Fruit fly (Drosophila melanogaster): ENCODE measurements around the gene chas.

Gene chas

DNA sequence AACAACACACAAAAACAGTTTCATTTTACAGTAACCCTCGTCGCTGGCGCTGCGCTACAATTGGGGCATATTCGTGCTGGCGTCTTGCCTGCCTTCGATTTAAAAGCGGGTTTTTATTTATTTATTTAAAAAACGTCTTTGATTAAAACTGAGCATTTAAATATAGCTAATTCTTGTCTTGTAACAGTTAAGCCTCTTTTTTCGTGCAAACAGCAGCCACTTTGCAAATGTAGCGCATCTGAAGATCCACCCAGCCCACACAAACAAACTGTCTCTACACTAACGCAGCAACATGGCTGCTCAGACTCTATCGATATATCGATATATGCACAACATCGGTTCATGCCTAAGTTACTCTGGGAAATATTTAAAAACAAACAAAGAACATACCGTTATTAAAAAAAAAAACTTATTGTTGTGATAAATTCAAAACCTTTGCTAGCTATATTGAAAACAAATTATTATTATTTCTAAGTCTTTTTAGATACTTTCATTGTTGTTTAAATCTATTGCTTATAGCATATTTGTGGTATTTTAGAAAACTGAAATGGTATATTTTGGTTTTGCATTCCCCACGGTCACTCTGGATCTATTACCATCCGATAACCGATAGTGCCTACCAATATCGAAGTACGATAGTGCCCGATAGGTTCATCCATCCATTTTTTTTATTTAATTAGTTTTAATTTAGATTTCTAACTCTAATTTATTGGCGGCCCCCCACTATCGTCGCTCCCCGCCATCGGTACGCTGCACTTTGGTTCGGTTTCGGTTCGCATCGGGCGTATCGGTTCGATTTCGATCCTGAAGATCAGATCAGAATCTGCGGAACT is 4.4 kb upstream of the chas start, which contains the start of the genes CG8188 and par-6 (continued):
- TF ChIP-seq Hmx (GFP tag; optimal IDR thresholded peaks at IDR 0.05) (peak; percentile 59), Dfd (GFP tag; optimal IDR thresholded peaks at IDR 0.05) (no peak), Hr39 (optimal IDR thresholded peaks at IDR 0.05) (no peak), Dll (GFP tag; IDR thresholded peaks at IDR 0.05; ENCODE audit: partially characterized antibody) (peak; percentile 82), Oli (tag; optimal IDR thresholded peaks at IDR 0.05) (peak; percentile 87), CG16863 (GFP tag; optimal IDR thresholded peaks at IDR 0.05) (peak; percentile 89), seq (GFP tag; IDR thresholded peaks at IDR 0.05) (peak; percentile 90), tap (tag; optimal IDR thresholded peaks at IDR 0.05) (peak; percentile 68), CG1602 (GFP tag; optimal IDR thresholded peaks at IDR 0.05) (peak; percentile 90), trem (tag; optimal IDR thresholded peaks at IDR 0.05) (peak; percentile 81), CG31365 (tag; optimal IDR thresholded peaks at IDR 0.05) (peak; percentile 34), wor (GFP tag; IDR thresholded peaks at IDR 0.05) (peak; percentile 76), CG7963 (GFP tag; IDR thresholded peaks at IDR 0.05; ENCODE audit: partially characterized antibody) (no peak), bsh (GFP tag; optimal IDR thresholded peaks at IDR 0.05) (peak; percentile 51 to 86), ssp (GFP tag; IDR thresholded peaks at IDR 0.05) (peak; percentile 79), run (tag; optimal IDR thresholded peaks at IDR 0.05) (peak; percentile 36), Dip3 (GFP tag; optimal IDR thresholded peaks at IDR 0.05) (peak; percentile 86), mam (GFP tag; optimal IDR thresholded peaks at IDR 0.05) (peak; percentile 92), sima (GFP tag; optimal IDR thresholded peaks at IDR 0.05) (peak; percentile 14), Doc2 (GFP tag; IDR thresholded peaks at IDR 0.05) (no peak), CG43689 (GFP tag; IDR thresholded peaks at IDR 0.05) (no peak), CG3407 (GFP tag; optimal IDR thresholded peaks at IDR 0.05) (peak; percentile 71), sug (tag; optimal IDR thresholded peaks at IDR 0.05) (peak; percentile 84), CG7357 (GFP tag; IDR thresholded peaks at IDR 0.05) (peak; percentile 69; the same call in 2 of the 3 replicates), lov (optimal IDR thresholded peaks at IDR 0.05) (no peak), lov (GFP tag; IDR thresholded peaks at IDR 0.05) (peak; percentile 70; the same call in 1 of the 3 replicates), Six4 (GFP tag; optimal IDR thresholded peaks at IDR 0.05) (peak; percentile 75), Fer2 (tag; optimal IDR thresholded peaks at IDR 0.05) (peak; percentile 78), Elba2 (GFP tag; optimal IDR thresholded peaks at IDR 0.05) (peak; percentile 89), CG11247 (GFP tag; IDR thresholded peaks at IDR 0.05) (peak; percentile 85), tio (GFP tag; optimal IDR thresholded peaks at IDR 0.05) (peak; percentile 75), CG7271 (tag; optimal IDR thresholded peaks at IDR 0.05) (peak; percentile 31), bcd (GFP tag; optimal IDR thresholded peaks at IDR 0.05) (peak; percentile 79), peb (GFP tag; IDR thresholded peaks at IDR 0.05) (peak; percentile 74; the same call in 1 of the 2 replicates), nerfin-2 (GFP tag; IDR thresholded peaks at IDR 0.05; ENCODE audit: partially characterized antibody) (peak; percentile 58; the same call in 1 of the 2 replicates), hkb (optimal IDR thresholded peaks at IDR 0.05) (peak; percentile 86), hkb (GFP tag; IDR thresholded peaks at IDR 0.05) (peak; percentile 86), danr (GFP tag; IDR thresholded peaks at IDR 0.05) (peak; percentile 72), TFAM (GFP tag; optimal IDR thresholded peaks at IDR 0.05) (peak; percentile 5), Hr51 (GFP tag; optimal IDR thresholded peaks at IDR 0.05) (peak; percentile 82 to 83), crc (GFP tag; optimal IDR thresholded peaks at IDR 0.05) (peak; percentile 41), CG18599 (GFP tag; optimal IDR thresholded peaks at IDR 0.05) (peak; percentile 85), ash1 (GFP tag; optimal IDR thresholded peaks at IDR 0.05) (no peak), CG11456 (GFP tag; IDR thresholded peaks at IDR 0.05) (peak; percentile 87), CG7839 (tag; optimal IDR thresholded peaks at IDR 0.05) (peak; percentile 89), phol (tag; optimal IDR thresholded peaks at IDR 0.05) (peak; percentile 96), CG8359 (GFP tag; optimal IDR thresholded peaks at IDR 0.05; ENCODE audit: borderline replicate concordance) (peak; percentile 57), CG6854 (GFP tag; optimal IDR thresholded peaks at IDR 0.05) (peak; percentile 43), CG11398 (GFP tag; optimal IDR thresholded peaks at IDR 0.05) (peak; percentile 80)

All from whole organism, embryonic.